Worm (Caenorhabditis elegans): ENCODE measurements around the gene F58E6.8.
A peak's percentile ranks its signal among the peaks of the same experiment; 100 is the strongest.

The F58E6.8 gene

ce11 chrV:9757884-9758283 is 2.3 kb upstream of the F58E6.8 start, which contains the start of gene F58E6.11:
Gene F58E6.11 (minus strand): TSS chrV:9757984.
- no peak for TF ChIP-seq fos-1 (tag; optimal IDR thresholded peaks at IDR 0.05)
- no peak for TF ChIP-seq dmd-4 (tag; optimal IDR thresholded peaks at IDR 0.05)
- no peak for TF ChIP-seq nhr-129 (tag; optimal IDR thresholded peaks at IDR 0.05)
- no peak for TF ChIP-seq alr-1 (tag; optimal IDR thresholded peaks at IDR 0.05)
- TF ChIP-seq nhr-77 (tag; optimal IDR thresholded peaks at IDR 0.05) = no peak
- TF ChIP-seq mbf-1 (tag; optimal IDR thresholded peaks at IDR 0.05) = no peak

- peak; percentile 34 for TF ChIP-seq nhr-129 (tag; optimal IDR thresholded peaks at IDR 0.05)
- peak; percentile 59 for TF ChIP-seq sma-9 (GFP tag; optimal IDR thresholded peaks at IDR 0.05)
- no peak for TF ChIP-seq sma-9 (tag; optimal IDR thresholded peaks at IDR 0.05)
- TF ChIP-seq ceh-82 (tag; optimal IDR thresholded peaks at IDR 0.05) = no peak
- no peak for TF ChIP-seq nhr-6 (tag; optimal IDR thresholded peaks at IDR 0.05)
- no peak for TF ChIP-seq ZK546.5 (tag; optimal IDR thresholded peaks at IDR 0.05)
- peak; percentile 81 for TF ChIP-seq fos-1 (tag; optimal IDR thresholded peaks at IDR 0.05)
- no peak for TF ChIP-seq ztf-11 (tag; optimal IDR thresholded peaks at IDR 0.05)
- no peak for TF ChIP-seq blmp-1 (tag; optimal IDR thresholded peaks at IDR 0.05; ENCODE audit: insufficient read depth)
- peak; percentile 50 for TF ChIP-seq crh-2 (tag; optimal IDR thresholded peaks at IDR 0.05)
- TF ChIP-seq dmd-4 (tag; optimal IDR thresholded peaks at IDR 0.05) = no peak
- TF ChIP-seq nhr-237 (tag; optimal IDR thresholded peaks at IDR 0.05) = no peak
- TF ChIP-seq ceh-16 (tag; optimal IDR thresholded peaks at IDR 0.05) = no peak
- no peak for TF ChIP-seq mab-5 (tag; optimal IDR thresholded peaks at IDR 0.05)
- TF ChIP-seq lin-13 (GFP tag; optimal IDR thresholded peaks at IDR 0.05) = peak; percentile 9
- no peak for TF ChIP-seq nhr-12 (tag; optimal IDR thresholded peaks at IDR 0.05)
- TF ChIP-seq elt-3 (tag; optimal IDR thresholded peaks at IDR 0.05) = no peak
- TF ChIP-seq peb-1 (tag; optimal IDR thresholded peaks at IDR 0.05) = no peak
- TF ChIP-seq mdl-1 (tag; optimal IDR thresholded peaks at IDR 0.05) = no peak
These were observed 617 bp upstream of the F58E6.8 start, which contains the start of gene hrg-3 for ce11 chrV:9756242-9756641. Gene hrg-3 (plus strand): TSS chrV:9756468.

ce11 chrV:9754459-9754858 is 1.2 kb downstream of the F58E6.8 start, which contains the start of gene F58E6.5:
Gene F58E6.5 (minus strand): TSS chrV:9754559.
- TF ChIP-seq mab-5 (tag; optimal IDR thresholded peaks at IDR 0.05) (no peak), elt-1 (tag; optimal IDR thresholded peaks at IDR 0.05) (no peak), unc-62 (GFP tag; optimal IDR thresholded peaks at IDR 0.05) (no peak), nhr-12 (tag; optimal IDR thresholded peaks at IDR 0.05) (no peak), nhr-77 (tag; optimal IDR thresholded peaks at IDR 0.05) (no peak), ceh-16 (tag; optimal IDR thresholded peaks at IDR 0.05) (no peak), ceh-82 (tag; optimal IDR thresholded peaks at IDR 0.05) (no peak), zag-1 (tag; optimal IDR thresholded peaks at IDR 0.05) (no peak), lin-39 (tag; optimal IDR thresholded peaks at IDR 0.05) (no peak), lin-11 (tag; optimal IDR thresholded peaks at IDR 0.05) (no peak), R02D3.7 (tag; optimal IDR thresholded peaks at IDR 0.05) (no peak), egl-27 (tag; optimal IDR thresholded peaks at IDR 0.05) (no peak), dmd-4 (tag; optimal IDR thresholded peaks at IDR 0.05) (no peak), ZK546.5 (tag; optimal IDR thresholded peaks at IDR 0.05) (no peak), ztf-1 (GFP tag; conservative IDR thresholded peaks at IDR 0.05) (no peak), nhr-23 (tag; optimal IDR thresholded peaks at IDR 0.05) (no peak), gmeb-1 (tag; optimal IDR thresholded peaks at IDR 0.05) (no peak), peb-1 (tag; optimal IDR thresholded peaks at IDR 0.05) (no peak), elt-3 (tag; optimal IDR thresholded peaks at IDR 0.05) (no peak), ama-1 (optimal IDR thresholded peaks at IDR 0.05) (no peak)

- TF ChIP-seq snpc-4 (tag; optimal IDR thresholded peaks at IDR 0.05) (no peak), peb-1 (tag; optimal IDR thresholded peaks at IDR 0.05) (no peak), crh-2 (tag; optimal IDR thresholded peaks at IDR 0.05) (no peak), ceh-16 (tag; optimal IDR thresholded peaks at IDR 0.05) (no peak), nhr-77 (tag; optimal IDR thresholded peaks at IDR 0.05) (no peak), elt-1 (tag; optimal IDR thresholded peaks at IDR 0.05) (no peak), C34F6.9 (tag; optimal IDR thresholded peaks at IDR 0.05) (no peak), mab-5 (tag; optimal IDR thresholded peaks at IDR 0.05) (no peak), ztf-4 (tag; optimal IDR thresholded peaks at IDR 0.05) (no peak), ztf-1 (GFP tag; conservative IDR thresholded peaks at IDR 0.05) (no peak), dmd-4 (tag; optimal IDR thresholded peaks at IDR 0.05) (no peak), nhr-6 (tag; optimal IDR thresholded peaks at IDR 0.05) (no peak), nhr-25 (tag; optimal IDR thresholded peaks at IDR 0.05) (no peak), lin-11 (tag; optimal IDR thresholded peaks at IDR 0.05) (no peak), mbf-1 (tag; optimal IDR thresholded peaks at IDR 0.05) (no peak), nhr-129 (tag; optimal IDR thresholded peaks at IDR 0.05) (no peak)
These were observed 2.1 kb downstream of the F58E6.8 start for ce11 chrV:9753554-9753953.
